Fruit fly (Drosophila melanogaster) whole organism, pupa: ENCODE measurements around the gene schuy.
A peak's percentile ranks its signal among the peaks of the same experiment; 100 is the strongest.

Source experiments
- CG12605 ChIP-seq: fragments of 200-800 bp; sonication (Bioruptor generic); IDR thresholded peaks from 2 replicates; pipeline ENCODE4 v1.3.6; 2022; ENCODE audit warnings: missing biosample characterization, missing genetic modification characterization
- CG13204 ChIP-seq: fragments of 200-800 bp; sonication (Bioruptor generic); optimal IDR thresholded peaks from 2 replicates; lab custom pipeline; 2018; ENCODE audit warnings: missing biosample characterization, mild to moderate bottlenecking, missing genetic modification characterization, moderate library complexity
- CG14655 ChIP-seq: fragments of 200-800 bp; sonication (Bioruptor generic); optimal IDR thresholded peaks from 3 replicates; lab custom pipeline; 2017; ENCODE audit warnings: mild to moderate bottlenecking, missing biosample characterization, missing genetic modification reagents, missing genetic modification characterization
- CG32121 ChIP-seq: fragments of 200-800 bp; sonication (Bioruptor generic); IDR thresholded peaks from 2 replicates; pipeline ENCODE4 v1.3.6; 2022; ENCODE audit warnings: missing biosample characterization, missing genetic modification characterization
- CG34367 ChIP-seq: fragments of 200-800 bp; sonication (Bioruptor generic); optimal IDR thresholded peaks from 2 replicates; lab custom pipeline; 2018; ENCODE audit warnings: missing biosample characterization, mild to moderate bottlenecking, missing genetic modification characterization
- CG9948 ChIP-seq: fragments of 200-800 bp; sonication (Bioruptor generic); optimal IDR thresholded peaks from 2 replicates; lab custom pipeline; 2018; ENCODE audit warnings: missing biosample characterization, mild to moderate bottlenecking, missing genetic modification characterization, moderate library complexity
- D1 ChIP-seq: fragments of 200-800 bp; sonication (Bioruptor generic); optimal IDR thresholded peaks from 2 replicates; lab custom pipeline; 2018; ENCODE audit warnings: missing biosample characterization, mild to moderate bottlenecking, missing genetic modification characterization, moderate library complexity
- EcR ChIP-seq: fragments of 200-800 bp; sonication (Bioruptor generic); optimal IDR thresholded peaks from 3 replicates; lab custom pipeline; 2019; ENCODE audit warnings: missing biosample characterization, missing genetic modification characterization, mild to moderate bottlenecking, moderate library complexity, missing genetic modification reagents
- Pif1A ChIP-seq: fragments of 200-800 bp; sonication (Bioruptor generic); optimal IDR thresholded peaks from 3 replicates; lab custom pipeline; 2016; ENCODE audit warnings: missing biosample characterization, missing genetic modification characterization
- Snoo ChIP-seq: fragments of 200-800 bp; sonication (Bioruptor generic); optimal IDR thresholded peaks from 3 replicates; lab custom pipeline; 2017; ENCODE audit warnings: missing biosample characterization, mild to moderate bottlenecking, missing genetic modification characterization, inconsistent platforms
- fd96Ca ChIP-seq: fragments of 200-800 bp; sonication (Bioruptor generic); IDR thresholded peaks from 3 replicates; pipeline ENCODE4 v1.3.6; 2022; ENCODE audit warnings: missing biosample characterization, missing genetic modification characterization
- gl ChIP-seq: fragments of 200-800 bp; sonication (Bioruptor generic); optimal IDR thresholded peaks from 2 replicates; lab custom pipeline; 2018; ENCODE audit warnings: missing biosample characterization, mild to moderate bottlenecking, missing genetic modification characterization
- rn ChIP-seq: fragments of 200-800 bp; sonication (Bioruptor generic); IDR thresholded peaks from 2 replicates; pipeline ENCODE4 v1.3.6; 2022; ENCODE audit warnings: missing biosample characterization, missing genetic modification characterization

- no peak for TF ChIP-seq fd96Ca (GFP tag; lab: Robert Waterston, UW)
- no peak for TF ChIP-seq rn (GFP tag; lab: Robert Waterston, UW)
- no peak for TF ChIP-seq D1 (tag; lab: Kevin White, UChicago)
- peak; percentile 6 for TF ChIP-seq EcR
- TF ChIP-seq CG12605 (GFP tag; lab: Robert Waterston, UW) = no peak
- TF ChIP-seq Snoo = no peak
- TF ChIP-seq CG34367 (tag; lab: Kevin White, UChicago) = no peak
- TF ChIP-seq CG32121 (GFP tag; lab: Robert Waterston, UW) = no peak
- TF ChIP-seq CG13204 (GFP tag; lab: Kevin White, UChicago) = no peak
- no peak for TF ChIP-seq CG9948
- no peak for TF ChIP-seq Pif1A (GFP tag; lab: Kevin White, UChicago)
- no peak for TF ChIP-seq CG14655 (GFP tag; lab: Kevin White, UChicago)
- TF ChIP-seq gl (tag; lab: Kevin White, UChicago) = no peak
These were observed 20.7 kb downstream of the schuy start for dm6 chr3L:20006269-20007265.
